Worm (Caenorhabditis elegans): ENCODE data around the gene W03F9.2.

ce11 chrV:102165-102564 is 25.7 kb downstream of the W03F9.2 start:
- TF ChIP-seq unc-39 (tag; optimal IDR thresholded peaks at IDR 0.05) (no peak), mab-5 (tag; optimal IDR thresholded peaks at IDR 0.05) (no peak), cnd-1 (tag; optimal IDR thresholded peaks at IDR 0.05) (no peak)
